Worm (Caenorhabditis elegans): ENCODE results near the gene F46B3.16.

F46B3.16 gene

DNA sequence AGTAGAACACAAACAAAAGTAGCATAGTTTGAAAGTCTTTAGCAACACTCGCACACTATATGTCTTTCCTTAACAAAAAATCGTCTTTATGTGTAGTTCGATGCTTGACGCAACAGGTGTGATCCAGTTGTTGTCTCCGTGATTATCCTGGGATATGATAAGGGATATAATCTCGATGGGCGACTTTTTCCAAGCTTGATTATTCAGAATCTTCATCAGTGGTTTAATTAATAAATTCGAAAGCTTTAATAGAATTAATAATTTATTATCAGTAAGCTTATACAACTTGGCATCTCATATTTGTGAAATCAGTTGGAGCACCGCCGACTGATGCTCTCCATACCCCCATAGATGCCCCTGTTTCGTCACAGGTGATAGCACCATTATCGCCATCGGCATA lies 15.8 kb upstream of the F46B3.16 start, which contains the start of gene F46B3.7:
F46B3.7 (minus strand) TSS at position 101 of the 400 bp plus-strand sequence.
- TF ChIP-seq lim-7 (GFP tag; IDR thresholded peaks at IDR 0.05) (no peak), snpc-1.2 (GFP tag; IDR thresholded peaks at IDR 0.05) (no peak), ctbp-1 (GFP tag; IDR thresholded peaks at IDR 0.05) (no peak), F37D6.2 (tag; optimal IDR thresholded peaks at IDR 0.05) (no peak), egl-27 (tag; optimal IDR thresholded peaks at IDR 0.05) (no peak), Y75B8A.6 (GFP tag; IDR thresholded peaks at IDR 0.05) (no peak), hlh-30 (tag; optimal IDR thresholded peaks at IDR 0.05; ENCODE audit: insufficient read depth) (no peak), daf-19 (GFP tag; conservative IDR thresholded peaks at IDR 0.05) (no peak), dpl-1 (GFP tag; optimal IDR thresholded peaks at IDR 0.05) (no peak), F44E2.7 (GFP tag; IDR thresholded peaks at IDR 0.05) (no peak), D1046.2 (GFP tag; IDR thresholded peaks at IDR 0.05) (no peak), unc-62 (GFP tag; optimal IDR thresholded peaks at IDR 0.05 in 1 of 2) (no peak), unc-62 (tag; optimal IDR thresholded peaks at IDR 0.05) (no peak), skn-1 (tag; optimal IDR thresholded peaks at IDR 0.05) (no peak), ces-1 (GFP tag; optimal IDR thresholded peaks at IDR 0.05) (no peak)

DNA sequence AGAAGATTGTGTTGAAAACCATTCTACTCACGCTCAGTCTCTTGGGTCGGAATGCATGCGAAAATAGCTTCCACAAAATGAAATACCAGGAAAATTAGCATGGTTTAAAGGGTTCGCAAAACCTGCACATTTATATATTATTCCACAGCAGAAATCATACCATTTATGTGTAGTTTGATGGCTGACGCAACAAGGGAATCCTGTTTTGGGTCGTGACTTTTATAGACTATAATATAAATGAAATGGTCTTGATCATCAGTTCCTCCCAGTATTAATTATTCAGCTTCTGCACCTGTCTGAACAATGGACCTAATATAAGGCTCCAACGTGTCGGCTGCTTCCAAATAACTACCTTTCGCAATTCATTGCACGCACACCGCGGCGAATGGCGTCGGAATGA lies 11.4 kb upstream of the F46B3.16 start, which contains the start of gene F46B3.8:
F46B3.8 (minus strand) TSS at position 101 of the 400 bp plus-strand sequence.
- no peak for TF ChIP-seq Y5F2A.4 (GFP tag; optimal IDR thresholded peaks at IDR 0.05)
- no peak for TF ChIP-seq zag-1 (tag; optimal IDR thresholded peaks at IDR 0.05)
- no peak for TF ChIP-seq hlh-11 (tag; optimal IDR thresholded peaks at IDR 0.05)
- TF ChIP-seq mep-1 (tag; optimal IDR thresholded peaks at IDR 0.05): no peak
- no peak for TF ChIP-seq T20F7.1 (GFP tag; optimal IDR thresholded peaks at IDR 0.05)
- TF ChIP-seq zip-11 (GFP tag; IDR thresholded peaks at IDR 0.05): no peak

ce11 chrV:20625260-20625659 lies 9.2 kb upstream of the F46B3.16 start:
- TF ChIP-seq unc-62 (GFP tag; optimal IDR thresholded peaks at IDR 0.05 in 1 of 2): peak in 1 of 2 experiments; percentile 95
- no peak for TF ChIP-seq unc-62 (tag; optimal IDR thresholded peaks at IDR 0.05)
- no peak for TF ChIP-seq pqm-1 (tag; optimal IDR thresholded peaks at IDR 0.05)

DNA sequence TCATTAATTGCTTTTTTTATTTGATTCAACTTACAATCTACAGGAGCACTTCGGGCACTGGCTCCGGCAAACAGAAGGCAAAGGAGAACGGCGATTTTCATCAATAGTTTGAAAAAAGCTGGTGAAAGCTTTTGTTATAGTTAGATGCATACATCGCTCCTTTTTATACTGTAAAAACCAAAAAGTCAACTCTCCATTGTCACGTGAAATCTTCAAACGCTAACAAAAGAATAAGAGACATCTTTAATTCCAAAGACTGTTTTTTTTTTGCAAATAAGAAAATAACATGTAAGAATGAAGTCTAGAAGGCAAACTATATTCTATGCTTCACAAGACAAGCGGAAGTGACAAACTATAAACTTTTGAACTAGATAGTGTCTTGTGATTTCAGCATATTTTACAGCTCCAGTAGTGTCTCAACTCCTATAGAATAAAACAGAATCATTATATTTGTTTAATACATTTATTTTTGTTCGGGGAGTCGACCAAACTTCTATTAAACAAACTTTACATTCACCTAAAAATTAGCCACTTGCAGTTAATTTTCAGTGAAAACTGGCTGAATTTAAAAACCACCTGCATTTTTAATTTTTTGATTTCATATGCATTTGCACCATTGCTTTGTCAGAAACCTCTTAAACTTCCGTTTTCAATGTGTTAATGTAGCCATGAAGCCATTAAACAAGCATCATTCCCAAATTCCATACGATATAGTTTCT lies 8.2 kb upstream of the F46B3.16 start, which contains the start of the genes F46B3.9 and srz-18:
F46B3.9 (minus strand) TSS at position 101 of the 719 bp plus-strand sequence.
srz-18 (plus strand) TSS at position 669 of the 719 bp plus-strand sequence.
- TF ChIP-seq Y5F2A.4 (GFP tag; optimal IDR thresholded peaks at IDR 0.05) (no peak), unc-130 (GFP tag; optimal IDR thresholded peaks at IDR 0.05) (no peak), mes-2 (tag; optimal IDR thresholded peaks at IDR 0.05; ENCODE audit: poor library complexity, severe bottlenecking) (no peak), aha-1 (tag) (peak; percentile 30), lsy-2 (tag; optimal IDR thresholded peaks at IDR 0.05) (no peak)

DNA sequence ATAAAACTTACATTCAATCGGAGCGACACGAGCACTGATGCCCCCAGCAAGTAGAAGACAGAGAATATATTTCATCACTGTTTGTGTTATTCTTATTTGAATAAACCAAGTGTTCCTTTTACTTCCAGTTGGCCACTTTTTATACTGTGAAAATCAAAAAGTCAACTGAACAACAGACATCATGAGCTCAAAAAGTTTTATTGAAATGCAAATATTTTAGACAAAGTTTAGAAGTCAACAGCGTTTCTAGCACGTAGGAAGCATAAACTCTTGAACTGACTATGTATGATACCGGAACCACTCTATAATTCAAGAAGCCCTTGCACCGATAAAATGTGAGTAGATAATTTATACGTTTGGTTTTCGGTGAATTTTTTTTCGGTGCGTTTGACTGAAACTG lies 3.2 kb upstream of the F46B3.16 start, which contains the start of gene F46B3.14:
F46B3.14 (minus strand) TSS at position 101 of the 400 bp plus-strand sequence.
- TF ChIP-seq unc-130 (GFP tag; optimal IDR thresholded peaks at IDR 0.05): no peak

ce11 chrV:20633619-20634018 lies 811 bp upstream of the F46B3.16 start, which contains the start of gene F46B3.15:
Gene F46B3.15 (minus strand): TSS chrV:20633719.
- TF ChIP-seq ces-1 (GFP tag; optimal IDR thresholded peaks at IDR 0.05) (no peak), nhr-10 (tag; optimal IDR thresholded peaks at IDR 0.05) (no peak), mdt-29 (GFP tag; IDR thresholded peaks at IDR 0.05) (no peak), ZK546.5 (tag; optimal IDR thresholded peaks at IDR 0.05) (no peak), ceh-82 (tag; optimal IDR thresholded peaks at IDR 0.05) (no peak), ceh-62 (tag; optimal IDR thresholded peaks at IDR 0.05) (no peak), sdz-12 (GFP tag; optimal IDR thresholded peaks at IDR 0.05) (no peak), dmd-9 (GFP tag; IDR thresholded peaks at IDR 0.05) (no peak), Y105C5A.15 (GFP tag; IDR thresholded peaks at IDR 0.05) (no peak)
